Worm (Caenorhabditis elegans) whole organism, mixed stage, embryonic: ENCODE measurements around the gene pqn-31.

Source experiments
- M03D4.4 ChIP-seq: sonication (generic microtip); optimal IDR thresholded peaks from 2 replicates; lab custom pipeline; 2017; ENCODE audit warnings: mild to moderate bottlenecking, missing genetic modification characterization, missing compliant biosample characterization
- bed-3 ChIP-seq: fragments of 200-800 bp; sonication (Bioruptor generic); optimal IDR thresholded peaks from 3 replicates; lab custom pipeline; 2018; ENCODE audit warnings: mild to moderate bottlenecking, missing genetic modification characterization, moderate library complexity, missing compliant biosample characterization
- blmp-1 ChIP-seq: fragments of 150-350 bp; optimal IDR thresholded peaks from 2 replicates; lab custom pipeline; 2014; ENCODE audit warnings: missing biosample characterization, missing genetic modification characterization
- ceh-39 ChIP-seq: fragments of 150-350 bp; optimal IDR thresholded peaks from 2 replicates; lab custom pipeline; 2014; ENCODE audit warnings: missing biosample characterization, missing genetic modification characterization
- ceh-43 ChIP-seq: fragments of 200-800 bp; sonication (Bioruptor generic); optimal IDR thresholded peaks from 2 replicates; lab custom pipeline; 2018; ENCODE audit warnings: mild to moderate bottlenecking, missing genetic modification characterization, moderate library complexity, missing compliant biosample characterization
- ceh-83 ChIP-seq: fragments of 200-800 bp; sonication (Bioruptor generic); optimal IDR thresholded peaks from 2 replicates; lab custom pipeline; 2018; ENCODE audit warnings: mild to moderate bottlenecking, missing genetic modification characterization, missing compliant biosample characterization
- ces-1 ChIP-seq: fragments of 150-350 bp; optimal IDR thresholded peaks from 2 replicates; lab custom pipeline; 2014; ENCODE audit warnings: missing biosample characterization, missing genetic modification reagents, missing genetic modification characterization
- drap-1 ChIP-seq: fragments of 200-800 bp; sonication (Bioruptor generic); optimal IDR thresholded peaks from 3 replicates; lab custom pipeline; 2018; ENCODE audit warnings: mild to moderate bottlenecking, missing genetic modification characterization, missing compliant biosample characterization
- elt-1 ChIP-seq: sonication (generic microtip); optimal IDR thresholded peaks from 2 replicates; lab custom pipeline; 2017; ENCODE audit warnings: missing genetic modification characterization, mild to moderate bottlenecking, missing compliant biosample characterization, antibody characterized with exemption, moderate library complexity, borderline replicate concordance; ENCODE audit not compliant: insufficient read depth
- elt-3 ChIP-seq: fragments of 150-350 bp; optimal IDR thresholded peaks from 2 replicates; lab custom pipeline; 2014; ENCODE audit warnings: missing biosample characterization, missing genetic modification characterization
- flh-1 ChIP-seq: fragments of 200-800 bp; sonication (Bioruptor generic); optimal IDR thresholded peaks from 2 replicates; lab custom pipeline; 2018; ENCODE audit warnings: mild to moderate bottlenecking, missing genetic modification characterization, moderate library complexity, missing compliant biosample characterization
- ham-2 ChIP-seq: fragments of 200-800 bp; sonication (Bioruptor generic); optimal IDR thresholded peaks from 2 replicates; lab custom pipeline; 2018; ENCODE audit warnings: mild to moderate bottlenecking, missing genetic modification characterization, missing compliant biosample characterization
- lin-13 ChIP-seq: fragments of 150-350 bp; optimal IDR thresholded peaks from 2 replicates; lab custom pipeline; 2014; ENCODE audit warnings: missing biosample characterization, missing genetic modification characterization
- lin-32 ChIP-seq: fragments of 200-800 bp; sonication (Bioruptor generic); optimal IDR thresholded peaks from 2 replicates; lab custom pipeline; 2018; ENCODE audit warnings: mild to moderate bottlenecking, missing genetic modification characterization, missing compliant biosample characterization
- lsy-2 ChIP-seq: fragments of 150-350 bp; optimal IDR thresholded peaks from 2 replicates; lab custom pipeline; 2014; ENCODE audit warnings: missing biosample characterization, missing genetic modification characterization
- mab-5 ChIP-seq: fragments of 150-350 bp; optimal IDR thresholded peaks from 2 replicates; lab custom pipeline; 2014; ENCODE audit warnings: missing biosample characterization, missing genetic modification characterization
- mep-1 ChIP-seq: fragments of 150-350 bp; optimal IDR thresholded peaks from 2 replicates; lab custom pipeline; 2017; ENCODE audit warnings: missing biosample characterization, missing genetic modification reagents, missing genetic modification characterization, inconsistent platforms
- mls-2 ChIP-seq: sonication (generic microtip); optimal IDR thresholded peaks from 2 replicates; lab custom pipeline; 2016; ENCODE audit warnings: mild to moderate bottlenecking, missing genetic modification characterization, moderate library complexity, missing compliant biosample characterization
- nhr-12 ChIP-seq: fragments of 150-350 bp; optimal IDR thresholded peaks from 2 replicates; lab custom pipeline; 2014; ENCODE audit warnings: missing biosample characterization, missing genetic modification characterization
- nhr-2 ChIP-seq: fragments of 150-350 bp; optimal IDR thresholded peaks from 2 replicates; lab custom pipeline; 2014; ENCODE audit warnings: missing biosample characterization, missing genetic modification characterization
- nhr-76 ChIP-seq: sonication (generic microtip); optimal IDR thresholded peaks from 2 replicates; lab custom pipeline; 2017; ENCODE audit warnings: missing biosample characterization, missing genetic modification characterization
- pha-4 ChIP-seq: fragments of 150-350 bp; optimal IDR thresholded peaks from 2 replicates; lab custom pipeline; 2018; ENCODE audit warnings: missing biosample characterization, missing genetic modification reagents, missing genetic modification characterization
- sem-2 ChIP-seq: fragments of 200-800 bp; sonication (Bioruptor generic); optimal IDR thresholded peaks from 2 replicates; lab custom pipeline; 2018; ENCODE audit warnings: mild to moderate bottlenecking, missing genetic modification characterization, missing compliant biosample characterization
- snpc-4 ChIP-seq: fragments of 150-350 bp; optimal IDR thresholded peaks from 2 replicates; lab custom pipeline; 2014; ENCODE audit warnings: missing biosample characterization, missing genetic modification characterization
- sptf-1 ChIP-seq: sonication (generic microtip); optimal IDR thresholded peaks from 2 replicates; lab custom pipeline; 2017; ENCODE audit warnings: mild to moderate bottlenecking, missing genetic modification characterization, moderate library complexity, missing compliant biosample characterization
- unc-120 ChIP-seq: sonication (generic microtip); optimal IDR thresholded peaks from 2 replicates; lab custom pipeline; 2017; ENCODE audit warnings: missing genetic modification characterization, missing compliant biosample characterization; ENCODE audit not compliant: poor library complexity, severe bottlenecking
- unc-39 ChIP-seq: fragments of 150-350 bp; optimal IDR thresholded peaks from 2 replicates; lab custom pipeline; 2014; ENCODE audit warnings: missing biosample characterization, missing genetic modification characterization
- unc-62 ChIP-seq: fragments of 150-350 bp; optimal IDR thresholded peaks from 2 replicates; lab custom pipeline; 2014; ENCODE audit warnings: missing biosample characterization, missing genetic modification reagents, missing genetic modification characterization
- zip-8 ChIP-seq: fragments of 150-350 bp; optimal IDR thresholded peaks from 2 replicates; lab custom pipeline; 2014; ENCODE audit warnings: missing biosample characterization, missing genetic modification characterization
- ztf-11 ChIP-seq: fragments of 150-350 bp; optimal IDR thresholded peaks from 2 replicates; lab custom pipeline; 2014; ENCODE audit warnings: missing biosample characterization, missing genetic modification characterization

The pqn-31 gene

ce11 chrV:9137618-9138017 lies 28.2 kb downstream of the pqn-31 start, which contains the start of gene pitr-2:
pitr-2 (minus strand) TSS chrV:9137718.
- TF ChIP-seq elt-3 (no peak), mab-5 (tag; lab: Kevin White, UChicago) (no peak), blmp-1 (tag; lab: Kevin White, UChicago) (no peak), ceh-83 (GFP tag; lab: Kevin White, UChicago) (no peak), zip-8 (tag; lab: Kevin White, UChicago) (no peak), unc-39 (tag; lab: Kevin White, UChicago) (no peak)

- TF ChIP-seq unc-62 (GFP tag; lab: Kevin White, UChicago): no peak
- no peak for TF ChIP-seq M03D4.4 (tag; lab: Kevin White, UChicago)
- TF ChIP-seq ceh-43 (GFP tag; lab: Kevin White, UChicago): no peak
- no peak for TF ChIP-seq lin-13 (tag; lab: Kevin White, UChicago)
- no peak for TF ChIP-seq sptf-1 (tag; lab: Kevin White, UChicago)
- TF ChIP-seq unc-120 (tag; lab: Kevin White, UChicago): no peak
- no peak for TF ChIP-seq bed-3
- no peak for TF ChIP-seq elt-3
- TF ChIP-seq sem-2 (GFP tag; lab: Kevin White, UChicago): no peak
- no peak for TF ChIP-seq mep-1 (tag; lab: Kevin White, UChicago)
- no peak for TF ChIP-seq ztf-11
- no peak for TF ChIP-seq nhr-2 (tag; lab: Kevin White, UChicago)
- no peak for TF ChIP-seq ceh-39
- TF ChIP-seq ces-1 (GFP tag; lab: Kevin White, UChicago): no peak
- TF ChIP-seq pha-4: no peak
Observed at ce11 chrV:9141297-9141696, 31.9 kb downstream of the pqn-31 start, which contains the start of gene pitr-3. pitr-3 (minus strand) TSS chrV:9141397.

DNA sequence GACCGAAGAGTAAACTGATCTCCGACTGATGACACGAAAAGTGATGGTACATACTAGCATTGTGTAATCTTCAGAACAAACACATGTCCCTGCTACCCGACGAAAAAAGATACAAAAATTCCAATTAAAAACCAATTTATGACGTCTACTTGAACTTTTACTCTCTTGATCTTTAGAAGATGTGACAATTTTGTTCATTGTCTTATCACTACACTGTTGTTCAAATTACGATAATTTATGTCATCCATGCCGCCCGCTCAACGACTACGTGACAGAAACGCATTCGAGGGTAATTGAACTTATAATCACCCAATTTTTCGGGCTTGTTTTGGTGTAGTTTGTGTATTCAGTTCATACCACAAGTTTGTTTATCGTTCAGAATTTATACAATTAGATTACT lies 34.5 kb downstream of the pqn-31 start:
- no peak for TF ChIP-seq flh-1 (GFP tag; lab: Kevin White, UChicago)
- no peak for TF ChIP-seq elt-3
- TF ChIP-seq nhr-2 (tag; lab: Kevin White, UChicago): no peak
- TF ChIP-seq snpc-4 (tag; lab: Kevin White, UChicago): no peak
- TF ChIP-seq nhr-76 (tag; lab: Kevin White, UChicago): no peak
- no peak for TF ChIP-seq sptf-1 (tag; lab: Kevin White, UChicago)

DNA sequence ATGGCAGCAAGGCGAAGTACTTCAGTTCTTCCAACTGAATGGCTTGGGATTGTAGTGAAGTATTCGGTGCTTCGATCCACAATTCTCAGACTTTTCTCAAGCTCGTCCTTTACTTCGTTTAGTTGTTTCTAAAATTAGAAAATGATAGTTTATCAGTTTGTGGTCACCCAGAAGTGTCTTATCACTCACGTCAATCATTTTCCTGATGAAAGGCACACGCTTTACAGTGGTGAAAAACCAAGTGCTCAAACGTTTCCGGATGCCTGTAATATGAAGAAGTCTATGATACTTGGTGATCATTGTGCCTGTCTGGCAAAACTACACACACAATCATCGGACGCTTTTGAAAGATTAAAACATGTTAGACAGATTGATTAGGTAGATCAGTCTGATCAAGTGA lies 36.8 kb downstream of the pqn-31 start:
- TF ChIP-seq ceh-43 (GFP tag; lab: Kevin White, UChicago) (no peak), elt-1 (tag; lab: Kevin White, UChicago) (no peak), ham-2 (GFP tag; lab: Kevin White, UChicago) (no peak), lsy-2 (tag; lab: Kevin White, UChicago) (no peak), nhr-12 (tag; lab: Kevin White, UChicago) (no peak), unc-120 (tag; lab: Kevin White, UChicago) (no peak), snpc-4 (tag; lab: Kevin White, UChicago) (no peak), unc-62 (GFP tag; lab: Kevin White, UChicago) (no peak), ceh-83 (GFP tag; lab: Kevin White, UChicago) (no peak), zip-8 (tag; lab: Kevin White, UChicago) (no peak), lin-32 (GFP tag; lab: Kevin White, UChicago) (no peak)
- TF ChIP-seq, all 35 proteins: peak for 0

ce11 chrV:9146849-9147557 lies 37.6 kb downstream of the pqn-31 start, which contains the start of gene spl-2:
spl-2 (minus strand) TSS chrV:9146899.
- TF ChIP-seq elt-1 (tag; lab: Kevin White, UChicago) (peak; percentile 72), drap-1 (GFP tag; lab: Kevin White, UChicago) (no peak)
- TF ChIP-seq, all 35 proteins: peak for 1

DNA sequence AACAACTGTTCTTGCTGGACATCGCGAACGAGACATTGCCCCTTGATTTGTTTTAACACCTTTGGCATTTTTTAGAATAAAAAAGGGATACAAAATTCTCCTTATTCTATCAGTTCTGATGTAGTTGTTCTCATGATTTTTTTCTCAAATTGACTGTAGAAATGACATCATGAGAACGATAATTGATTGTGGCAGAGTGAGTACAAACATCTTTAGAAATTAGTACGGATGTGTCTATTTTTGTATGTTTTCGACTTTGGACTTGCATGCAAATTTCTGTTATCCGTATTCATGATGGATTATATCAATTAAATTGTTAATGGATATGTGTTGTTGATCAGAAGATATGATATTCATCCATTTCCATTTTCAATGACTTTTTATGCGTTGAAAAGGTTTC lies 38.8 kb downstream of the pqn-31 start:
- no peak for TF ChIP-seq ceh-43 (GFP tag; lab: Kevin White, UChicago)
- no peak for TF ChIP-seq zip-8 (tag; lab: Kevin White, UChicago)
- no peak for TF ChIP-seq nhr-76 (tag; lab: Kevin White, UChicago)
- no peak for TF ChIP-seq mls-2 (tag; lab: Kevin White, UChicago)
- TF ChIP-seq mep-1 (tag; lab: Kevin White, UChicago): no peak
